Worm (Caenorhabditis elegans) whole organism, L4/young adult: ENCODE results near the gene C38C6.3.

Experiments used
- dao-5 ChIP-seq: sonication (generic microtip); optimal IDR thresholded peaks from 2 replicates; lab custom pipeline; 2016; ENCODE audit warnings: missing genotype, missing genetic modification characterization, moderate library complexity, missing compliant biosample characterization
- him-1 ChIP-seq: sonication (generic microtip); optimal IDR thresholded peaks from 2 replicates; lab custom pipeline; 2016; ENCODE audit warnings: missing genotype, missing genetic modification reagents, missing genetic modification characterization, missing compliant biosample characterization

DNA sequence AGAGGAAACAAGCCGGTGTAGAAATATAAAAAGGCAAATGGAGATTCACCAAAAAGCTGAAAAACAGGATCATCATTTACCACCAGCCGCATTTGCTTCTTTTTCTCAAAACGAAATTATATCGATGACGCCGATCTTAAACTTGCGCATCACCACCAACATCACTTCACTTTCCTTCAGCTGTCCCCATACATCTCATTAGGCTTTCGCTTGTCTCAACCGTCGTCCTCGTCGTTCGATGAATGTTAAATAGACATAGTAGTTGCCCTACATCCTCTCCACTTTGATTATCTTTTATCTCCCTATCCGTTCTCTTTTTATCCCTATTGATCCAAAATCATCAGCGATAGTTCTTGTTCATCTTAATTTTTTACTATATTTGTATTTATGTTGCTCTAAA, 6.0 kb upstream of the C38C6.3 start:
- TF ChIP-seq dao-5 (tag; lab: Kevin White, UChicago) (no peak), him-1 (tag; lab: Kevin White, UChicago) (no peak)
